Fruit fly (Drosophila melanogaster) whole organism, embryonic: ENCODE measurements around the gene eco.

ENCODE experiments used
- Bdp1 ChIP-seq: fragments of 200-800 bp; sonication (Bioruptor generic); optimal IDR thresholded peaks from 3 replicates; lab custom pipeline; 2016; ENCODE audit warnings: missing biosample characterization, missing genetic modification characterization
- CG10431 ChIP-seq: fragments of 200-800 bp; sonication (Bioruptor generic); optimal IDR thresholded peaks from 3 replicates; lab custom pipeline; 2018; ENCODE audit warnings: missing biosample characterization, mild to moderate bottlenecking, missing genetic modification characterization
- CG10462 ChIP-seq: fragments of 200-800 bp; sonication (Bioruptor generic); optimal IDR thresholded peaks from 2 replicates; lab custom pipeline; 2016; ENCODE audit warnings: missing biosample characterization, missing genetic modification characterization
- CG13296 ChIP-seq: fragments of 200-800 bp; sonication (Bioruptor generic); optimal IDR thresholded peaks from 3 replicates; lab custom pipeline; 2018; ENCODE audit warnings: missing biosample characterization, mild to moderate bottlenecking, missing genetic modification characterization
- CG15011 ChIP-seq: fragments of 200-800 bp; sonication (Bioruptor generic); optimal IDR thresholded peaks from 3 replicates; lab custom pipeline; 2018; ENCODE audit warnings: missing biosample characterization, mild to moderate bottlenecking, missing genetic modification characterization
- CG15269 ChIP-seq: fragments of 200-800 bp; sonication (Bioruptor generic); optimal IDR thresholded peaks from 2 replicates; lab custom pipeline; 2018; ENCODE audit warnings: missing biosample characterization, mild to moderate bottlenecking, missing genetic modification characterization, moderate library complexity
- CG15479 ChIP-seq: fragments of 200-800 bp; sonication (Bioruptor generic); optimal IDR thresholded peaks from 3 replicates; lab custom pipeline; 2019; ENCODE audit warnings: missing biosample characterization, mild to moderate bottlenecking, missing genetic modification characterization, moderate library complexity
- CG16779 ChIP-seq: fragments of 200-800 bp; sonication (Bioruptor generic); IDR thresholded peaks from 2 replicates; pipeline ENCODE4 v1.3.6; 2022; ENCODE audit warnings: missing biosample characterization, missing genetic modification characterization
- CG17829 ChIP-seq: fragments of 200-800 bp; optimal IDR thresholded peaks from 2 replicates; lab custom pipeline; 2019; ENCODE audit warnings: missing biosample characterization, mild to moderate bottlenecking, missing genetic modification characterization, moderate library complexity
- CG2678 ChIP-seq: fragments of 200-800 bp; sonication (Bioruptor generic); optimal IDR thresholded peaks from 3 replicates; lab custom pipeline; 2019; ENCODE audit warnings: missing biosample characterization, mild to moderate bottlenecking, missing genetic modification characterization, moderate library complexity
- CG3163 ChIP-seq: fragments of 200-800 bp; sonication (Bioruptor generic); optimal IDR thresholded peaks from 3 replicates; lab custom pipeline; 2016; ENCODE audit warnings: missing biosample characterization, missing genetic modification characterization
- CG4424 ChIP-seq: fragments of 200-800 bp; sonication (Bioruptor generic); optimal IDR thresholded peaks from 3 replicates; lab custom pipeline; 2016; ENCODE audit warnings: missing biosample characterization, missing genetic modification characterization
- CG6689 ChIP-seq: fragments of 200-800 bp; sonication (Bioruptor generic); IDR thresholded peaks from 2 replicates; pipeline ENCODE4 v1.3.6; 2022; ENCODE audit warnings: missing biosample characterization, missing genetic modification characterization
- CG7357 ChIP-seq: fragments of 200-800 bp; sonication (Bioruptor generic); IDR thresholded peaks from 3 replicates; pipeline ENCODE4 v1.3.6; 2022; ENCODE audit warnings: missing biosample characterization, missing genetic modification characterization
- CG7745 ChIP-seq: fragments of 200-800 bp; sonication (Bioruptor generic); optimal IDR thresholded peaks from 2 replicates; lab custom pipeline; 2018; ENCODE audit warnings: missing biosample characterization, mild to moderate bottlenecking, missing genetic modification characterization, moderate library complexity
- CG9215 ChIP-seq: fragments of 200-800 bp; sonication (Bioruptor generic); IDR thresholded peaks from 2 replicates; pipeline ENCODE4 v1.3.6; 2022; ENCODE audit warnings: missing biosample characterization, missing genetic modification characterization
- Dek ChIP-seq: fragments of 200-800 bp; sonication (Bioruptor generic); optimal IDR thresholded peaks from 3 replicates; lab custom pipeline; 2019; ENCODE audit warnings: missing biosample characterization, mild to moderate bottlenecking, missing genetic modification characterization, moderate library complexity
- Dfd ChIP-seq, 2 experiments: fragments of >200 bp; optimal IDR thresholded peaks; 2 replicates each; lab custom pipeline; 2017; ENCODE audit warnings: missing biosample characterization in 2 of 2, missing genetic modification characterization in 2 of 2
- GATAe ChIP-seq: fragments of 200-800 bp; sonication (Bioruptor generic); conservative IDR thresholded peaks from 2 replicates; pipeline ENCODE4 v1.3.6; 2022; ENCODE audit warnings: missing biosample characterization, missing genetic modification characterization
- Hr39 ChIP-seq: fragments of >200 bp; optimal IDR thresholded peaks from 2 replicates; lab custom pipeline; 2017
- Hr51 ChIP-seq, 2 experiments: fragments of 200-800 bp; sonication (Bioruptor generic); optimal IDR thresholded peaks; 2 replicates in 1 of 2; 3 replicates in 1 of 2; lab custom pipeline; 2016 to 2018; ENCODE audit warnings: missing biosample characterization in 2 of 2, missing genetic modification characterization in 2 of 2, mild to moderate bottlenecking in 1 of 2, moderate library complexity in 1 of 2
- MTF-1 ChIP-seq: fragments of 200-800 bp; sonication (Bioruptor generic); optimal IDR thresholded peaks from 2 replicates; lab custom pipeline; 2018; ENCODE audit warnings: missing biosample characterization, mild to moderate bottlenecking, missing genetic modification characterization, borderline replicate concordance
- Neu2 ChIP-seq: fragments of 200-800 bp; sonication (Bioruptor generic); optimal IDR thresholded peaks from 3 replicates; lab custom pipeline; 2016; ENCODE audit warnings: missing biosample characterization, missing genetic modification characterization, borderline replicate concordance
- Nf-YA ChIP-seq: fragments of 200-800 bp; sonication (Bioruptor generic); IDR thresholded peaks from 2 replicates; pipeline ENCODE4 v1.3.6; 2022; ENCODE audit warnings: missing biosample characterization, missing genetic modification characterization
- NfI ChIP-seq: fragments of 200-800 bp; sonication (Bioruptor generic); optimal IDR thresholded peaks from 3 replicates; lab custom pipeline; 2018; ENCODE audit warnings: missing biosample characterization, mild to moderate bottlenecking, missing genetic modification characterization, moderate library complexity
- Poxn ChIP-seq: fragments of 200-800 bp; sonication (Bioruptor generic); IDR thresholded peaks from 2 replicates; pipeline ENCODE4 v1.3.6; 2022; ENCODE audit warnings: missing biosample characterization, missing genetic modification characterization
- Scr ChIP-seq: fragments of 200-800 bp; sonication (Bioruptor generic); IDR thresholded peaks from 2 replicates; pipeline ENCODE4 v1.3.6; 2022; ENCODE audit warnings: missing biosample characterization, missing genetic modification characterization; ENCODE audit not compliant: partially characterized antibody
- Ssrp ChIP-seq: fragments of 200-800 bp; sonication (Bioruptor generic); optimal IDR thresholded peaks from 2 replicates; lab custom pipeline; 2018; ENCODE audit warnings: missing biosample characterization, mild to moderate bottlenecking, missing genetic modification characterization, moderate library complexity
- Taf1 ChIP-seq: fragments of 200-800 bp; sonication (Bioruptor generic); IDR thresholded peaks from 2 replicates; pipeline ENCODE4 v1.3.6; 2022; ENCODE audit warnings: missing biosample characterization, missing genetic modification characterization
- Usf ChIP-seq: fragments of 200-800 bp; sonication (Bioruptor generic); optimal IDR thresholded peaks from 2 replicates; lab custom pipeline; 2017; ENCODE audit warnings: missing genotype, missing biosample characterization, missing genetic modification characterization
- bcd ChIP-seq: fragments of 200-800 bp; sonication (Bioruptor generic); optimal IDR thresholded peaks from 2 replicates; lab custom pipeline; 2017; ENCODE audit warnings: missing biosample characterization, mild to moderate bottlenecking, missing genetic modification characterization
- bigmax ChIP-seq: fragments of 200-800 bp; sonication (Bioruptor generic); optimal IDR thresholded peaks from 2 replicates; lab custom pipeline; 2018; ENCODE audit warnings: missing biosample characterization, mild to moderate bottlenecking, missing genetic modification characterization
- bowl ChIP-seq: fragments of 200-800 bp; sonication (Bioruptor generic); IDR thresholded peaks from 2 replicates; pipeline ENCODE4 v1.3.6; 2022; ENCODE audit warnings: missing biosample characterization, missing genetic modification characterization
- br ChIP-seq: fragments of >200 bp; optimal IDR thresholded peaks from 2 replicates; lab custom pipeline; 2017
- ci ChIP-seq: fragments of 200-800 bp; sonication (Bioruptor generic); IDR thresholded peaks from 3 replicates; pipeline ENCODE4 v1.3.6; 2022; ENCODE audit warnings: missing biosample characterization, missing genetic modification characterization
- dysf ChIP-seq: fragments of 200-800 bp; sonication (Bioruptor generic); IDR thresholded peaks from 3 replicates; pipeline ENCODE4 v1.3.6; 2022; ENCODE audit warnings: missing biosample characterization, missing genetic modification characterization
- esg ChIP-seq: fragments of 200-800 bp; sonication (Bioruptor generic); conservative IDR thresholded peaks from 2 replicates; pipeline ENCODE4 v1.3.6; 2022; ENCODE audit warnings: missing biosample characterization, missing genetic modification characterization
- fd96Cb ChIP-seq: fragments of 200-800 bp; sonication (Bioruptor generic); optimal IDR thresholded peaks from 2 replicates; lab custom pipeline; 2018; ENCODE audit warnings: missing biosample characterization, mild to moderate bottlenecking, missing genetic modification characterization, moderate library complexity
- insv ChIP-seq, 2 experiments: fragments of 200-800 bp; sonication (Bioruptor generic); optimal IDR thresholded peaks; 3 replicates each; lab custom pipeline; 2016 to 2018; ENCODE audit warnings: missing biosample characterization in 2 of 2, missing genetic modification characterization in 2 of 2
- kah ChIP-seq: fragments of 200-800 bp; sonication (Bioruptor generic); optimal IDR thresholded peaks from 2 replicates; lab custom pipeline; 2018; ENCODE audit warnings: missing biosample characterization, mild to moderate bottlenecking, missing genetic modification characterization
- nau ChIP-seq: fragments of 200-800 bp; sonication (Bioruptor generic); optimal IDR thresholded peaks from 3 replicates; lab custom pipeline; 2017; ENCODE audit warnings: missing biosample characterization, mild to moderate bottlenecking, missing genetic modification characterization, missing genetic modification reagents
- nerfin-2 ChIP-seq: fragments of 200-800 bp; sonication (Bioruptor generic); IDR thresholded peaks from 2 replicates; pipeline ENCODE4 v1.3.6; 2022; ENCODE audit warnings: missing biosample characterization, missing genetic modification characterization; ENCODE audit not compliant: partially characterized antibody
- org-1 ChIP-seq: fragments of 200-800 bp; sonication (Bioruptor generic); optimal IDR thresholded peaks from 2 replicates; lab custom pipeline; 2017; ENCODE audit warnings: missing biosample characterization, missing genetic modification characterization
- pan ChIP-seq, 4 experiments: fragments of >200 bp in 3 of 4; fragments of 200-800 bp in 1 of 4; sonication (Bioruptor generic) in 1 of 4; optimal IDR thresholded peaks in 3 of 4; IDR thresholded peaks in 1 of 4; 2 replicates each; pipeline versions ENCODE4 v1.3.6 to Lab custom; 2017 to 2022; ENCODE audit warnings: missing biosample characterization in 2 of 4, missing genetic modification characterization in 2 of 4, mixed read lengths in 1 of 4
- pros ChIP-seq: fragments of 200-800 bp; sonication (Bioruptor generic); optimal IDR thresholded peaks from 3 replicates; lab custom pipeline; 2019; ENCODE audit warnings: missing biosample characterization, mild to moderate bottlenecking, missing genetic modification characterization, moderate library complexity
- pzg ChIP-seq: fragments of 200-800 bp; sonication (Bioruptor generic); optimal IDR thresholded peaks from 3 replicates; lab custom pipeline; 2018; ENCODE audit warnings: missing biosample characterization, mild to moderate bottlenecking, missing genetic modification characterization, moderate library complexity
- schlank ChIP-seq: fragments of 200-800 bp; sonication (Bioruptor generic); optimal IDR thresholded peaks from 2 replicates; lab custom pipeline; 2018; ENCODE audit warnings: missing biosample characterization, mild to moderate bottlenecking, missing genetic modification characterization
- trh ChIP-seq: fragments of 200-800 bp; sonication (Bioruptor generic); optimal IDR thresholded peaks from 2 replicates; lab custom pipeline; 2016; ENCODE audit warnings: missing biosample characterization, missing genetic modification characterization
- wor ChIP-seq: fragments of 200-800 bp; sonication (Bioruptor generic); IDR thresholded peaks from 2 replicates; pipeline ENCODE4 v1.3.6; 2022; ENCODE audit warnings: missing biosample characterization, missing genetic modification characterization

Gene eco

dm6 chr3L:7356386-7357117 lies 17.4 kb upstream of the eco start, which contains the start of gene CTCF (continued):
- TF ChIP-seq Poxn: no peak
- TF ChIP-seq Dek: no peak
- no peak for TF ChIP-seq CG15011 (GFP tag; lab: Kevin White, UChicago)
- no peak for TF ChIP-seq Neu2
- no peak for TF ChIP-seq bcd
- TF ChIP-seq org-1 (GFP tag; lab: Kevin White, UChicago): no peak
- TF ChIP-seq Scr (GFP tag; lab: Robert Waterston, UW): peak; percentile 80
- peak; percentile 33; the same call in 1 of the 2 replicates for TF ChIP-seq CG6689
- no peak for TF ChIP-seq Usf
- TF ChIP-seq CG15269 (tag; lab: Kevin White, UChicago): peak; percentile 37
- peak; percentile 50; the same call in 1 of the 2 replicates for TF ChIP-seq nerfin-2 (GFP tag; lab: Robert Waterston, UW)
- peak; percentile 51 for TF ChIP-seq CG10431 (GFP tag; lab: Kevin White, UChicago)
- TF ChIP-seq pros (GFP tag; lab: Kevin White, UChicago): peak; percentile 12
- no peak for TF ChIP-seq kah
- peak; percentile 46 for TF ChIP-seq NfI (GFP tag; lab: Kevin White, UChicago)
- no peak for TF ChIP-seq CG10462 (GFP tag; lab: Kevin White, UChicago)
- peak in 1 of 2 experiments; percentile 50 for TF ChIP-seq insv (GFP tag; optimal IDR thresholded peaks at IDR 0.05; lab: Kevin White, UChicago)
- 0 out of 3 replicates have a peak, but pooled peaks have one; percentile 41 for TF ChIP-seq ci (GFP tag; lab: Robert Waterston, UW)
- TF ChIP-seq Taf1 (GFP tag; lab: Robert Waterston, UW): no peak
- TF ChIP-seq Hr39: no peak
- TF ChIP-seq br (lab: Kevin White, UChicago): no peak
- no peak for TF ChIP-seq CG9215 (GFP tag; lab: Robert Waterston, UW)
- 0 out of 2 replicates have a peak, but pooled peaks have one; percentile 27 for TF ChIP-seq esg (GFP tag; lab: Robert Waterston, UW)
- no peak for TF ChIP-seq bigmax (GFP tag; lab: Kevin White, UChicago)
- TF ChIP-seq Bdp1: no peak
- TF ChIP-seq CG13296: peak; percentile 37
- TF ChIP-seq Ssrp: no peak
- no peak for TF ChIP-seq CG7357 (GFP tag; lab: Robert Waterston, UW)
- no peak for TF ChIP-seq pan (optimal IDR thresholded peaks at IDR 0.05; lab: Kevin White, UChicago)
- peak in 1 of 2 experiments; percentile 68 for TF ChIP-seq pan (GFP tag; optimal IDR thresholded peaks at IDR 0.05 in 1 of 2, IDR thresholded peaks at IDR 0.05 in 1 of 2)
- TF ChIP-seq schlank (tag; lab: Kevin White, UChicago): no peak
- TF ChIP-seq CG17829 (tag; lab: Kevin White, UChicago): peak; percentile 72
- TF ChIP-seq trh (GFP tag; lab: Kevin White, UChicago): no peak
- no peak for TF ChIP-seq CG16779 (GFP tag; lab: Robert Waterston, UW)
- TF ChIP-seq nau (GFP tag; lab: Kevin White, UChicago): no peak
- TF ChIP-seq fd96Cb (tag; lab: Kevin White, UChicago): peak; percentile 25
- TF ChIP-seq bowl (GFP tag; lab: Robert Waterston, UW): no peak
- no peak for TF ChIP-seq CG15479 (GFP tag; lab: Kevin White, UChicago)
- peak; percentile 43 for TF ChIP-seq CG4424 (GFP tag; lab: Kevin White, UChicago)
- no peak for TF ChIP-seq MTF-1 (GFP tag; lab: Kevin White, UChicago)
- no peak for TF ChIP-seq Nf-YA (GFP tag; lab: Robert Waterston, UW)
- no peak for TF ChIP-seq CG2678 (tag; lab: Kevin White, UChicago)
- TF ChIP-seq Hr51 (GFP tag; optimal IDR thresholded peaks at IDR 0.05; lab: Kevin White, UChicago): no peak
- peak; percentile 67; the same call in 2 of the 3 replicates for TF ChIP-seq dysf (GFP tag; lab: Robert Waterston, UW)
- TF ChIP-seq CG7745 (tag; lab: Kevin White, UChicago): no peak
- TF ChIP-seq pzg (GFP tag; lab: Kevin White, UChicago): peak; percentile 62
- TF ChIP-seq CG3163: no peak
- no peak; the same call in 1 of the 2 replicates for TF ChIP-seq wor (GFP tag; lab: Robert Waterston, UW)
- no peak for TF ChIP-seq Dfd (GFP tag; optimal IDR thresholded peaks at IDR 0.05; lab: Kevin White, UChicago)
- TF ChIP-seq GATAe (GFP tag; lab: Robert Waterston, UW): peak; percentile 69
